Fruit fly (Drosophila melanogaster): ENCODE results near the gene Rab9Fb.

dm6 chrX:10912585-10912984, 39.7 kb downstream of the Rab9Fb start:
- no peak for TF ChIP-seq psq (optimal IDR thresholded peaks at IDR 0.05)
- TF ChIP-seq insv (optimal IDR thresholded peaks at IDR 0.05) = no peak
- TF ChIP-seq h (optimal IDR thresholded peaks at IDR 0.05) = no peak
- TF ChIP-seq Sin3A (optimal IDR thresholded peaks at IDR 0.05) = no peak
- TF ChIP-seq Myc (optimal IDR thresholded peaks at IDR 0.05) = no peak
- TF ChIP-seq ttk (optimal IDR thresholded peaks at IDR 0.05) = no peak

All from Kc167 (cell line).